Worm (Caenorhabditis elegans): ENCODE data around the gene Y62F5A.9.
"Not testable (repeated sequence)": the region's sequence is repeated elsewhere in the genome, so short reads cannot be mapped to it uniquely, and the experiment has no call there.

Gene Y62F5A.9

ce11 chrII:11566970-11567711 is 28.5 kb upstream of the Y62F5A.9 start, which contains the start of gene F54D5.5 (continued):
- TF ChIP-seq unc-62 (GFP tag; optimal IDR thresholded peaks at IDR 0.05) = peak; percentile 48
- TF ChIP-seq M03D4.4 (tag; optimal IDR thresholded peaks at IDR 0.05) = no peak
- TF ChIP-seq flh-1 (GFP tag; optimal IDR thresholded peaks at IDR 0.05) = no peak
- TF ChIP-seq ztf-11 (tag; optimal IDR thresholded peaks at IDR 0.05) = peak; percentile 80
- no peak for TF ChIP-seq bed-3 (GFP tag; optimal IDR thresholded peaks at IDR 0.05)

DNA sequence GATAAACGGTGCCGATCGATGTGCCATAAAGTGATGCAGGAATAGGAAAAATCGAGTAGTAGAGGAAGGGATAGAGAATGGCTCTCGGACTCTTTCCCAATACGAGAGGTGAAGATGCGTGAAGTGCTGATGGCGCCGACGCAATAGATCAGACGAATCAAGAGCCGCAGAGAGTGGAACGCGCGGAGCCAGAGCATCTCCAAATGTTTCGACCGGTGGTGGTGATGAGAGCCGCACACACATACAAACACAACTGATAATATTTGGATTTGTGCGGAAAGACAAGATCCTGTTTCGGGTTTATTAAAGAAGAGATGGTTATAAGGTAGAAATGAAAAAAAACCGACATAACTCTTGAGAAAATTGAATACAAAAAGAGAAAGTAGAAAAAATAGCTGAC is 25.5 kb upstream of the Y62F5A.9 start, which contains the start of gene F54D5.15:
Gene F54D5.15 (minus strand): TSS at position 101 of the 400 bp plus-strand sequence.
- TF ChIP-seq M03D4.4 (tag; optimal IDR thresholded peaks at IDR 0.05) (no peak), sptf-1 (tag; optimal IDR thresholded peaks at IDR 0.05) (peak; percentile 60)

- no peak for TF ChIP-seq bed-3 (GFP tag; optimal IDR thresholded peaks at IDR 0.05)
- no peak for TF ChIP-seq ham-2 (GFP tag; optimal IDR thresholded peaks at IDR 0.05)
- no peak for TF ChIP-seq mab-5 (tag; optimal IDR thresholded peaks at IDR 0.05)
- TF ChIP-seq nhr-12 (tag; optimal IDR thresholded peaks at IDR 0.05) = no peak
- no peak for TF ChIP-seq hlh-1 (tag; optimal IDR thresholded peaks at IDR 0.05)
- TF ChIP-seq lsy-2 (tag; optimal IDR thresholded peaks at IDR 0.05) = no peak
- no peak for TF ChIP-seq mls-2 (tag; optimal IDR thresholded peaks at IDR 0.05)
- TF ChIP-seq lin-32 (GFP tag; optimal IDR thresholded peaks at IDR 0.05) = no peak
- no peak for TF ChIP-seq ces-1 (GFP tag; optimal IDR thresholded peaks at IDR 0.05)
- no peak for TF ChIP-seq flh-1 (GFP tag; optimal IDR thresholded peaks at IDR 0.05)
- TF ChIP-seq unc-120 (tag; optimal IDR thresholded peaks at IDR 0.05; ENCODE audit: poor library complexity, severe bottlenecking) = no peak
- TF ChIP-seq tbx-8 (GFP tag; optimal IDR thresholded peaks at IDR 0.05) = no peak
- no peak for TF ChIP-seq ztf-11 (tag; optimal IDR thresholded peaks at IDR 0.05)
- TF ChIP-seq nhr-2 (tag; optimal IDR thresholded peaks at IDR 0.05) = no peak
- TF ChIP-seq ceh-39 (tag; optimal IDR thresholded peaks at IDR 0.05) = no peak
Measured at ce11 chrII:11556338-11556737, 17.7 kb upstream of the Y62F5A.9 start, which contains the start of gene F54D5.17. Gene F54D5.17 (plus strand): TSS chrII:11556638.

DNA sequence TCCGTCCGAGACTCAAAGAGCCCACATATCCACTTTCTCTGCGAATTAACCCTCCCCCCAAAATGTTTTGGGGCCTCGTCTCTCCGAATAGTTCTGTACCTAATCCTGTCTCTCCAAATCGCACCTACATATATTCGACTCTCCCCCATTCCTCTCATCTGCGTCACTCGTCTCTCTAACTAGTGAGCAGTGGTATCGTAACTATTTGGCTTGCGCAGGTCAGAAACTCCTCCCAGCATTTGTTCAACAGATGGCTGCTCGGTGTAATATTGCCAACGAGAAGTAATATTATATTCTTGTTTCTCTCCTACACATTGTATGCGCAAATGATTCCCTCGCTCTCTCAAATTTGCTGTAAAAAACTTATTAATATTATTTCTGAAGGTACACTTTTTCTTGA is 17.0 kb upstream of the Y62F5A.9 start, which contains the start of gene F54D5.24:
Gene F54D5.24 (plus strand): TSS at position 316 of the 400 bp plus-strand sequence.
- TF ChIP-seq drap-1 (GFP tag; optimal IDR thresholded peaks at IDR 0.05) = no peak
- peak; percentile 57 for TF ChIP-seq sptf-1 (tag; optimal IDR thresholded peaks at IDR 0.05)
- TF ChIP-seq hlh-1 (tag; optimal IDR thresholded peaks at IDR 0.05) = peak; percentile 96

- TF ChIP-seq nhr-76 (tag; optimal IDR thresholded peaks at IDR 0.05); unc-62 (GFP tag; optimal IDR thresholded peaks at IDR 0.05); nhr-2 (tag; optimal IDR thresholded peaks at IDR 0.05): not testable (repeated sequence)
Measured at ce11 chrII:11551981-11552380, 13.3 kb upstream of the Y62F5A.9 start, which contains the start of gene dhgd-1. Gene dhgd-1 (minus strand): TSS chrII:11552081.

DNA sequence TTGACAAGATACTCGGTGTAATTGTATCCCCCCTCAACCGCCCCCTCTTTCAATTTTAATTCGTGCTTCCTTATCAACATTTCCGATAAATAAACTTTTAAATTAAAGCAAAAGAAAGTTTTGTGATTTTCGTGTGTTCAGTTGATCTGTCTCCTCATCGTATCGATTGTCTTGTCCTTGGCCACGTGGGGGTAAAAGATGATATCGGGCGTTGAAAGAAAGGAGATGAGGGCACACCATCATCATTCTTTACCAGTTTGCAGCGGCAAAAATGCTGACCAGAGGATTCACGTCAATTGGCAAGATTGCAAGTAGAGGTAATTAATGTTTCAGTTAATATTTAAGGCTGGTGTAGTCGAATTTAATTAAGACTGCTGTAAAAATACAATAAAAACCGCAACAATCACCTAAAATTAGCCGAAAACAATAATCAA is 8.6 kb upstream of the Y62F5A.9 start, which contains the start of gene F54D5.7:
Gene F54D5.7 (plus strand): TSS at position 264 of the 434 bp plus-strand sequence.
- TF ChIP-seq flh-1 (GFP tag; optimal IDR thresholded peaks at IDR 0.05) (peak; percentile 11), unc-39 (tag; optimal IDR thresholded peaks at IDR 0.05) (no peak), nhr-2 (tag; optimal IDR thresholded peaks at IDR 0.05) (no peak), tbx-8 (GFP tag; optimal IDR thresholded peaks at IDR 0.05) (no peak), unc-62 (GFP tag; optimal IDR thresholded peaks at IDR 0.05) (no peak), hlh-1 (tag; optimal IDR thresholded peaks at IDR 0.05) (peak; percentile 4), elt-1 (tag; optimal IDR thresholded peaks at IDR 0.05; ENCODE audit: borderline replicate concordance, insufficient read depth) (peak; percentile 8), ceh-43 (GFP tag; optimal IDR thresholded peaks at IDR 0.05) (peak; percentile 51), nhr-28 (tag; optimal IDR thresholded peaks at IDR 0.05) (no peak), nhr-12 (tag; optimal IDR thresholded peaks at IDR 0.05) (peak; percentile 3), unc-120 (tag; optimal IDR thresholded peaks at IDR 0.05; ENCODE audit: poor library complexity, severe bottlenecking) (peak; percentile 38), blmp-1 (tag; optimal IDR thresholded peaks at IDR 0.05) (no peak), ham-2 (GFP tag; optimal IDR thresholded peaks at IDR 0.05) (no peak), ces-1 (GFP tag; optimal IDR thresholded peaks at IDR 0.05) (peak; percentile 5), lin-13 (tag; optimal IDR thresholded peaks at IDR 0.05) (no peak), bed-3 (GFP tag; optimal IDR thresholded peaks at IDR 0.05) (no peak), elt-3 (tag; optimal IDR thresholded peaks at IDR 0.05) (no peak), M03D4.4 (tag; optimal IDR thresholded peaks at IDR 0.05) (peak; percentile 9), sem-2 (GFP tag; optimal IDR thresholded peaks at IDR 0.05) (no peak)
